Worm (Caenorhabditis elegans) whole organism, mixed stage, embryonic: Measurements from ENCODE around the gene K11E4.1.

Experiments
- M03D4.4 ChIP-seq: sonication (generic microtip); optimal IDR thresholded peaks from 2 replicates; lab custom pipeline; 2017; ENCODE audit warnings: mild to moderate bottlenecking, missing genetic modification characterization, missing compliant biosample characterization
- bed-3 ChIP-seq: fragments of 200-800 bp; sonication (Bioruptor generic); optimal IDR thresholded peaks from 3 replicates; lab custom pipeline; 2018; ENCODE audit warnings: mild to moderate bottlenecking, missing genetic modification characterization, moderate library complexity, missing compliant biosample characterization
- blmp-1 ChIP-seq: fragments of 150-350 bp; optimal IDR thresholded peaks from 2 replicates; lab custom pipeline; 2014; ENCODE audit warnings: missing biosample characterization, missing genetic modification characterization
- ceh-39 ChIP-seq: fragments of 150-350 bp; optimal IDR thresholded peaks from 2 replicates; lab custom pipeline; 2014; ENCODE audit warnings: missing biosample characterization, missing genetic modification characterization
- ceh-43 ChIP-seq: fragments of 200-800 bp; sonication (Bioruptor generic); optimal IDR thresholded peaks from 2 replicates; lab custom pipeline; 2018; ENCODE audit warnings: mild to moderate bottlenecking, missing genetic modification characterization, moderate library complexity, missing compliant biosample characterization
- ceh-83 ChIP-seq: fragments of 200-800 bp; sonication (Bioruptor generic); optimal IDR thresholded peaks from 2 replicates; lab custom pipeline; 2018; ENCODE audit warnings: mild to moderate bottlenecking, missing genetic modification characterization, missing compliant biosample characterization
- ces-1 ChIP-seq: fragments of 150-350 bp; optimal IDR thresholded peaks from 2 replicates; lab custom pipeline; 2014; ENCODE audit warnings: missing biosample characterization, missing genetic modification reagents, missing genetic modification characterization
- elt-3 ChIP-seq: fragments of 150-350 bp; optimal IDR thresholded peaks from 2 replicates; lab custom pipeline; 2014; ENCODE audit warnings: missing biosample characterization, missing genetic modification characterization
- flh-1 ChIP-seq: fragments of 200-800 bp; sonication (Bioruptor generic); optimal IDR thresholded peaks from 2 replicates; lab custom pipeline; 2018; ENCODE audit warnings: mild to moderate bottlenecking, missing genetic modification characterization, moderate library complexity, missing compliant biosample characterization
- ham-2 ChIP-seq: fragments of 200-800 bp; sonication (Bioruptor generic); optimal IDR thresholded peaks from 2 replicates; lab custom pipeline; 2018; ENCODE audit warnings: mild to moderate bottlenecking, missing genetic modification characterization, missing compliant biosample characterization
- hlh-1 ChIP-seq: fragments of 150-350 bp; optimal IDR thresholded peaks from 2 replicates; lab custom pipeline; 2014; ENCODE audit warnings: missing biosample characterization, missing genetic modification reagents, missing genetic modification characterization
- lin-13 ChIP-seq: fragments of 150-350 bp; optimal IDR thresholded peaks from 2 replicates; lab custom pipeline; 2014; ENCODE audit warnings: missing biosample characterization, missing genetic modification characterization
- lin-32 ChIP-seq: fragments of 200-800 bp; sonication (Bioruptor generic); optimal IDR thresholded peaks from 2 replicates; lab custom pipeline; 2018; ENCODE audit warnings: mild to moderate bottlenecking, missing genetic modification characterization, missing compliant biosample characterization
- mab-5 ChIP-seq: fragments of 150-350 bp; optimal IDR thresholded peaks from 2 replicates; lab custom pipeline; 2014; ENCODE audit warnings: missing biosample characterization, missing genetic modification characterization
- mep-1 ChIP-seq: fragments of 150-350 bp; optimal IDR thresholded peaks from 2 replicates; lab custom pipeline; 2017; ENCODE audit warnings: missing biosample characterization, missing genetic modification reagents, missing genetic modification characterization, inconsistent platforms
- mls-2 ChIP-seq: sonication (generic microtip); optimal IDR thresholded peaks from 2 replicates; lab custom pipeline; 2016; ENCODE audit warnings: mild to moderate bottlenecking, missing genetic modification characterization, moderate library complexity, missing compliant biosample characterization
- nhr-12 ChIP-seq: fragments of 150-350 bp; optimal IDR thresholded peaks from 2 replicates; lab custom pipeline; 2014; ENCODE audit warnings: missing biosample characterization, missing genetic modification characterization
- nhr-28 ChIP-seq: fragments of 150-350 bp; optimal IDR thresholded peaks from 2 replicates; lab custom pipeline; 2014; ENCODE audit warnings: missing biosample characterization, missing genetic modification characterization
- nhr-76 ChIP-seq: sonication (generic microtip); optimal IDR thresholded peaks from 2 replicates; lab custom pipeline; 2017; ENCODE audit warnings: missing biosample characterization, missing genetic modification characterization
- pha-4 ChIP-seq: fragments of 150-350 bp; optimal IDR thresholded peaks from 2 replicates; lab custom pipeline; 2018; ENCODE audit warnings: missing biosample characterization, missing genetic modification reagents, missing genetic modification characterization
- sem-2 ChIP-seq: fragments of 200-800 bp; sonication (Bioruptor generic); optimal IDR thresholded peaks from 2 replicates; lab custom pipeline; 2018; ENCODE audit warnings: mild to moderate bottlenecking, missing genetic modification characterization, missing compliant biosample characterization
- snpc-4 ChIP-seq: fragments of 150-350 bp; optimal IDR thresholded peaks from 2 replicates; lab custom pipeline; 2014; ENCODE audit warnings: missing biosample characterization, missing genetic modification characterization
- sptf-1 ChIP-seq: sonication (generic microtip); optimal IDR thresholded peaks from 2 replicates; lab custom pipeline; 2017; ENCODE audit warnings: mild to moderate bottlenecking, missing genetic modification characterization, moderate library complexity, missing compliant biosample characterization
- tbx-8 ChIP-seq: fragments of 200-800 bp; sonication (Bioruptor generic); optimal IDR thresholded peaks from 2 replicates; lab custom pipeline; 2018; ENCODE audit warnings: mild to moderate bottlenecking, missing genetic modification characterization, moderate library complexity, missing compliant biosample characterization
- unc-120 ChIP-seq: sonication (generic microtip); optimal IDR thresholded peaks from 2 replicates; lab custom pipeline; 2017; ENCODE audit warnings: missing genetic modification characterization, missing compliant biosample characterization; ENCODE audit not compliant: poor library complexity, severe bottlenecking
- unc-39 ChIP-seq: fragments of 150-350 bp; optimal IDR thresholded peaks from 2 replicates; lab custom pipeline; 2014; ENCODE audit warnings: missing biosample characterization, missing genetic modification characterization
- unc-62 ChIP-seq: fragments of 150-350 bp; optimal IDR thresholded peaks from 2 replicates; lab custom pipeline; 2014; ENCODE audit warnings: missing biosample characterization, missing genetic modification reagents, missing genetic modification characterization
- zip-8 ChIP-seq: fragments of 150-350 bp; optimal IDR thresholded peaks from 2 replicates; lab custom pipeline; 2014; ENCODE audit warnings: missing biosample characterization, missing genetic modification characterization

The K11E4.1 gene

DNA sequence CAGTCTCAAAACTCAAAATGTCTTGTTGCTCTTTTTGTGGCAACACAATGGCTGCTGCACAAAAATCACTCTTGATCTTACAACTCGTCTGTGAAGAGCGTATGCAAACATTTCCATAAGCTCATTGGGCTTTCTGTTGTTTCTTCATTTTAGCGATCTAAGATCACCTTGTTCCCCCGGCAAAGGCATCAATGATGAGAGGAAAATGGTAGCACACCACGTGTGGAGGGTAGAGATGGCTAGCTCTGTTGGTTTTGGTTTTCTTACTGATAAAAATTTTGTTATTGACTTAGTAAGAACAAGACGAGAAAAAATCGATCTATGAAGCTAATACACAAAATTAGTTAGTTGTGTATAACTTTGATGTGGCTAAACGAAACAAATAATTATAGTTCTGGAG lies 34.0 kb downstream of the K11E4.1 start:
- TF ChIP-seq mab-5 (tag; lab: Kevin White, UChicago) (no peak), unc-39 (no peak), sem-2 (GFP tag; lab: Kevin White, UChicago) (no peak)

DNA sequence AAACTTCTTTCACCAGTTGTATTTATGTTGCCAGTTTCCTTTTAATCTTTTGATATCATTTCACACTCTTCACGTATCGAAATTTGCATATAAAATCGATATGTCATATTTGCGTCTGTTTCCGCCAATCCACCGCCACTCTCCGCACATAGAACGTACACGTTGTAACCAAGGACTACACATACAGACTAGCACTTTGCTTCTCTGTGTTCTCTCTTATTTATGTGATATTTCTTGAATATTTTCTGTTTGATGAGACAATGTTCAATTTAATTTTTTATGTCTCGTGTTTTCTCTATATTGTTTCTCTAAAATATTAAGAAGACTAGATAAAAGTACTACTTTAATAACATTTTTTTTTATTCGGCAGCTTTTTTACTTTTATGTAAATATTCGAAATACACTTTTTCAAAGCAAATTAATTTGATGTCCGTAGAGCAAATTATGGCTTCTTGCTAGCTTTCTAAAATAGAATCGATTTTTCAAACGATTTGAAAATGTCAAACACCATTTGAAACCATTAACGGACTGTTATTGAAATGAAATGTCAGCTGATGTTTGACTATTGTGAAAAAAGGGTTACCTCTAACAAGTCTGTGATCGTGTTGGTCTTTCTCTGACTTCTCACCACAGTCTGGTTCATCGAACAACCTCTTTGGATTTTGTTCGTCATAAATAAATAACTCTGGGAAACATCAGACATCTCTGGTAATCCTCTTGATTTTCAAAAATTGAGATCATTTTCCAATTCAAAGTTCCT lies 39.0 kb downstream of the K11E4.1 start:
- TF ChIP-seq nhr-12 (tag; lab: Kevin White, UChicago): no peak
- peak; percentile 4 for TF ChIP-seq hlh-1 (tag; lab: Kevin White, UChicago)

DNA sequence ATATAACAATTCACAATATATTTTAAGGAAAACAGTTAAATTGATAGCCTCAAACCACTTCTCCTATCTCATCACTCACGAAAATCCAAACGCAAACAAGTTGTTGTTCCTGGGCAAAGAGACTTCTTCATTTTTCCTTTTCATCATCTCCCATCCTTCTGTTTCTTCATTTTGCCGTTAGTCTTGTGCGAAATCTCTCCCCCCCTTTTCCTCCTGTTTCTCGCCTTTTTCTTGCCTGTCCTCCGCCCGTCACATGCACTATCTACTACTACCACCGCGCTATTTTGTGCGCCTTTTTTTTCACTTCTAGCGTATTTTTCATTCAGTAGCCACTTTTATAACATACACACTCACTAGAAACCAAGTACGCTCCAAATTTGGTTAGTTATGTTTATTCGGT lies 40.5 kb downstream of the K11E4.1 start:
- TF ChIP-seq unc-120 (tag; lab: Kevin White, UChicago): peak; percentile 23
- no peak for TF ChIP-seq ceh-39 (tag; lab: Kevin White, UChicago)
- peak; percentile 45 for TF ChIP-seq ces-1 (GFP tag; lab: Kevin White, UChicago)

DNA sequence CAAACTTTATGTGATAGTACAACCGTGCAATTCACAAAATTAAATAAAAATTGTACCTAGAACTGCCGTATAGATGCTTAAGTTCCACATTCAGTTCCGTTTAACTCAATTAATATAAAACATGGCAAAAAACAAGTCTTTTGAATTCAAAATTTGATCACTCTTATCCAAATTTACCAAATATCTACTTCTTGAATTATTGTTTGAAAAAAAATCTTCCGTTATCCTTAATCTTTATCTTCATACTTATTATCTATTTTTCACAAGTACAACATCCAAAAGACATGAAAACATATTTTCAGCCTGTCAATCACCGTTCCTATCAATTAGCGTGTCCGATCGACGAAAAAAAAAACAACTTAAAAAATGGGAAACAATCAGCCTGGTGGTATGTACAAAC lies 41.5 kb downstream of the K11E4.1 start, which contains the start of gene aakb-1:
Gene aakb-1 (plus strand): TSS at position 301 of the 400 bp plus-strand sequence.
- TF ChIP-seq blmp-1 (tag; lab: Kevin White, UChicago): no peak
- no peak for TF ChIP-seq mls-2 (tag; lab: Kevin White, UChicago)
- no peak for TF ChIP-seq ceh-43
- no peak for TF ChIP-seq flh-1 (GFP tag; lab: Kevin White, UChicago)
- no peak for TF ChIP-seq nhr-28 (tag; lab: Kevin White, UChicago)
- TF ChIP-seq snpc-4: no peak
- TF ChIP-seq unc-62 (GFP tag; lab: Kevin White, UChicago): no peak
- TF ChIP-seq bed-3 (GFP tag; lab: Kevin White, UChicago): no peak
- no peak for TF ChIP-seq lin-32 (GFP tag; lab: Kevin White, UChicago)
- no peak for TF ChIP-seq nhr-76 (tag; lab: Kevin White, UChicago)
- no peak for TF ChIP-seq pha-4 (tag; lab: Kevin White, UChicago)
- no peak for TF ChIP-seq sem-2 (GFP tag; lab: Kevin White, UChicago)

DNA sequence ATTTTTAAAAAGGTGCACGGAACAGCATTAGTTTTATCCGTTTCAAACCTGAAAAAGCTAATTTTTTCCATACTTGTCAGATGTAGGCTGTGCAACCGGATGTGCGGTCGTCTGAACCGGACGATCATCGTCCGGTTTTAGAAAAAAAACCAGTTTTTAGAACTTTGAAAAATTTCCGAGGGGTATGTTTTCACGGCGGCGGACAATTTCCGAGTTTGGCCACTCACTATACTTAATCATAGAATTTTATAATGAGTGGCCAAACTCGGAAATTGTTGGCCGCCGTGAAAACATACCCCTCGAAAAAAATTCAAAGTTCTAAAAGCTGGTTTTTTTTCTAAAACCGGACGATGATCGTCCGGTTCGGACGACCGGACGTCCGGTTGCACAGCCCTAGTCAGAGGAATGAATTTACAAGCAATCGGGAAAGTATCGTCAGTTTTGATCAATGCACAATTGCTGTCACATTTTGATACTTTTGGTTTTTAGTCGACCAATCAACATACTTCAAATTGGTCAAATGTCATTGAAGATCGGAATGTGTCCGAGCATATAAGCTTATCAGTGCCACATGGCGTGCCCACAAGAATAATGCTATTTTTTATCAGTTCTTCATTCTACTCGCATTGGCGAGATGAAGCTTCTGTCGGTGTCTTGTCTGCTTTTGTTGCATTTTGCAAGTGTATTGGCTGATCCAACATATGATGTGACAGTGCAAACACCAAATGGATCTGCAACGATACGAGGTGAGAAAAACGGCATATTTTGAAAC lies 45.9 kb downstream of the K11E4.1 start, which contains the start of gene cest-13:
Gene cest-13 (plus strand): TSS at position 562 of the 772 bp plus-strand sequence.
- TF ChIP-seq mls-2 (tag; lab: Kevin White, UChicago) (no peak), mep-1 (tag; lab: Kevin White, UChicago) (no peak), tbx-8 (GFP tag; lab: Kevin White, UChicago) (no peak), elt-3 (no peak), bed-3 (GFP tag; lab: Kevin White, UChicago) (no peak), ces-1 (GFP tag; lab: Kevin White, UChicago) (no peak), ceh-83 (no peak), sptf-1 (tag; lab: Kevin White, UChicago) (no peak), ham-2 (GFP tag; lab: Kevin White, UChicago) (no peak), unc-62 (GFP tag; lab: Kevin White, UChicago) (no peak), zip-8 (tag; lab: Kevin White, UChicago) (no peak), M03D4.4 (tag; lab: Kevin White, UChicago) (no peak), lin-13 (tag; lab: Kevin White, UChicago) (no peak), mab-5 (tag; lab: Kevin White, UChicago) (no peak), unc-39 (no peak), nhr-12 (tag; lab: Kevin White, UChicago) (no peak)
